Worm (Caenorhabditis elegans) whole organism, early embryonic: ENCODE measurements around the gene Y50D7A.1.

Experiments used
- B0310.2 ChIP-seq: sonication (generic microtip); optimal IDR thresholded peaks from 2 replicates; lab custom pipeline; 2016; ENCODE audit warnings: mild to moderate bottlenecking, missing genetic modification characterization, missing compliant biosample characterization
- ama-1 ChIP-seq: fragments of 150-350 bp; optimal IDR thresholded peaks from 2 replicates; lab custom pipeline; 2014
- hnd-1 ChIP-seq: sonication (generic microtip); optimal IDR thresholded peaks from 2 replicates; lab custom pipeline; 2016; ENCODE audit warnings: missing genetic modification characterization, missing compliant biosample characterization
- pes-1 ChIP-seq: fragments of 200-800 bp; sonication (Bioruptor generic); IDR thresholded peaks from 2 replicates; pipeline ENCODE4 v1.3.6; 2022; ENCODE audit warnings: missing genetic modification reagents, missing genetic modification characterization, missing compliant biosample characterization
- sea-1 ChIP-seq: fragments of 200-800 bp; sonication (Bioruptor generic); conservative IDR thresholded peaks from 2 replicates; pipeline ENCODE4 v1.3.6; 2022; ENCODE audit warnings: missing genetic modification characterization, missing compliant biosample characterization
- tbx-37 ChIP-seq: fragments of 200-800 bp; sonication (Bioruptor generic); conservative IDR thresholded peaks from 2 replicates; pipeline ENCODE4 v1.3.6; 2022; ENCODE audit warnings: missing genetic modification reagents, missing genetic modification characterization, missing compliant biosample characterization
- tra-4 ChIP-seq: sonication (generic microtip); optimal IDR thresholded peaks from 2 replicates; lab custom pipeline; 2017; ENCODE audit warnings: missing genetic modification characterization, missing compliant biosample characterization

ce11 chrIII:349511-350165, 57.2 kb downstream of the Y50D7A.1 start:
- TF ChIP-seq pes-1 (GFP tag; lab: Robert Waterston, UW) (no peak), B0310.2 (tag; lab: Kevin White, UChicago) (peak; percentile 30), ama-1 (lab: Kevin White, UChicago) (peak; percentile 39), tra-4 (tag; lab: Kevin White, UChicago) (no peak), hnd-1 (no peak), tbx-37 (GFP tag; lab: Robert Waterston, UW) (no peak), sea-1 (GFP tag; lab: Robert Waterston, UW) (no peak)
